Fruit fly (Drosophila melanogaster): ENCODE data around the gene PICK1.

Gene PICK1

DNA sequence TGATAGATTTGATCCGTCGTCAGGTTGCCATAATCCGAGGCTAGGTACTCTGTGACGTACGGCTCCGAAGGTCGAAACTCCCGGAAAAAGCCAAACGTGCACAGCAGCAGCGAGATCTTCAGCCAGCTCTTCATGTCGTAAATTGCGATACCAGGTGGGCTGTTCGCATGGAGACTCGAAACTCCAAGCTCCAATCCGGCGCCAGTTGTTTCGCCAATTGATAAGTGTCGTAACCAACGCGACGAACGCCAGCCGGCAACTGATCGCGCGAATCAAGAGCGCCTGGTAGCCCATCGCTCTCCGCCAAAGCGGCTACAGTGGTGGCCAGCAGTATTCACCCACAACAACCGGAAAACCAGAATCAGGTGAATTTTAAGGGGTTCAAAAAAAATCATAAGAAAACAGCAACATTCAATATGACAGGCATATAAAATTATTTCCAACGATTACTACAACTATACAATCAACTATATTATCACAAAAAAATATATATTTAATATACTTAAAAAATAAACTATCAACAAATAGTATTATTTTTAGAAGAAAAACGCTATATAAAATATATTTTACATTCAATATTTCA is 5.6 kb downstream of the PICK1 start, which contains the start of gene CG17036 (continued):
- TF ChIP-seq kni (GFP tag; optimal IDR thresholded peaks at IDR 0.05) = no peak
- TF ChIP-seq Vsx1 (GFP tag; optimal IDR thresholded peaks at IDR 0.05) = no peak
- peak; percentile 42 for TF ChIP-seq CG18262 (tag; optimal IDR thresholded peaks at IDR 0.05)
- TF ChIP-seq D19A (tag; optimal IDR thresholded peaks at IDR 0.05) = peak; percentile 1
- TF ChIP-seq CG34376 (GFP tag; optimal IDR thresholded peaks at IDR 0.05) = peak; percentile 30
- no peak for TF ChIP-seq CG33213 (GFP tag; optimal IDR thresholded peaks at IDR 0.05)
- peak; percentile 2 for TF ChIP-seq Hr3 (GFP tag; optimal IDR thresholded peaks at IDR 0.05)
- no peak for TF ChIP-seq yki (optimal IDR thresholded peaks at IDR 0.05)
- no peak for TF ChIP-seq Atf6 (GFP tag; IDR thresholded peaks at IDR 0.05)
- no peak for TF ChIP-seq CG7987 (GFP tag; optimal IDR thresholded peaks at IDR 0.05)
- TF ChIP-seq CG15479 (GFP tag; optimal IDR thresholded peaks at IDR 0.05) = no peak
- TF ChIP-seq sim (GFP tag; IDR thresholded peaks at IDR 0.05) = no peak
- peak; percentile 16 for TF ChIP-seq nom (GFP tag; optimal IDR thresholded peaks at IDR 0.05)
- TF ChIP-seq CG1602 (GFP tag; optimal IDR thresholded peaks at IDR 0.05) = no peak
- no peak for TF ChIP-seq CG11504 (tag; optimal IDR thresholded peaks at IDR 0.05)
- no peak for TF ChIP-seq exex (tag; optimal IDR thresholded peaks at IDR 0.05)
- TF ChIP-seq corto (GFP tag; optimal IDR thresholded peaks at IDR 0.05) = no peak
- no peak; the same call in 1 of the 2 replicates for TF ChIP-seq MBD-R2 (GFP tag; IDR thresholded peaks at IDR 0.05)
- peak; percentile 43 for TF ChIP-seq CG31441 (GFP tag; IDR thresholded peaks at IDR 0.05)
- no peak for TF ChIP-seq dati (GFP tag; IDR thresholded peaks at IDR 0.05)
- TF ChIP-seq CG7556 (GFP tag; optimal IDR thresholded peaks at IDR 0.05) = peak; percentile 39
- peak; percentile 62; the same call in 1 of the 2 replicates for TF ChIP-seq CG32532 (GFP tag; IDR thresholded peaks at IDR 0.05)
- TF ChIP-seq ash1 (GFP tag; optimal IDR thresholded peaks at IDR 0.05) = no peak
- 0 out of 3 replicates have a peak, but pooled peaks have one; percentile 29 for TF ChIP-seq zfh1 (GFP tag; IDR thresholded peaks at IDR 0.05)
- peak; percentile 5 for TF ChIP-seq CG12155 (GFP tag; optimal IDR thresholded peaks at IDR 0.05)
- TF ChIP-seq dan (GFP tag; IDR thresholded peaks at IDR 0.05) = no peak
- peak; percentile 52 for TF ChIP-seq CG3281 (GFP tag; optimal IDR thresholded peaks at IDR 0.05)
- no peak for TF ChIP-seq CG12071 (GFP tag; optimal IDR thresholded peaks at IDR 0.05)
- TF ChIP-seq Hr51 (GFP tag; optimal IDR thresholded peaks at IDR 0.05) = no peak
- TF ChIP-seq lab (GFP tag; optimal IDR thresholded peaks at IDR 0.05) = peak; percentile 47
- peak; percentile 45 for TF ChIP-seq CG12659 (GFP tag; optimal IDR thresholded peaks at IDR 0.05)
- no peak for TF ChIP-seq pita (GFP tag; optimal IDR thresholded peaks at IDR 0.05)
- TF ChIP-seq CG4282 (GFP tag; optimal IDR thresholded peaks at IDR 0.05) = no peak
- no peak for TF ChIP-seq bigmax (GFP tag; optimal IDR thresholded peaks at IDR 0.05)
- no peak for TF ChIP-seq disco-r (GFP tag; optimal IDR thresholded peaks at IDR 0.05)
- TF ChIP-seq odd (GFP tag; optimal IDR thresholded peaks at IDR 0.05) = no peak
- no peak for TF ChIP-seq CG18476 (GFP tag; optimal IDR thresholded peaks at IDR 0.05)
- no peak for TF ChIP-seq z (GFP tag; IDR thresholded peaks at IDR 0.05)
- TF ChIP-seq hb (GFP tag; IDR thresholded peaks at IDR 0.05; ENCODE audit: partially characterized antibody) = no peak
- no peak for TF ChIP-seq knrl (GFP tag; IDR thresholded peaks at IDR 0.05; ENCODE audit: partially characterized antibody)
- 0 out of 2 replicates have a peak, but pooled peaks have one; percentile 8 for TF ChIP-seq Rx (GFP tag; IDR thresholded peaks at IDR 0.05)
- no peak for TF ChIP-seq toy (GFP tag; IDR thresholded peaks at IDR 0.05)
- TF ChIP-seq Abd-B (GFP tag; optimal IDR thresholded peaks at IDR 0.05) = no peak
- TF ChIP-seq CG4617 (GFP tag; optimal IDR thresholded peaks at IDR 0.05; ENCODE audit: borderline replicate concordance) = no peak
- TF ChIP-seq Ada2b (GFP tag; IDR thresholded peaks at IDR 0.05) = peak; percentile 20; the same call in 1 of the 2 replicates
- TF ChIP-seq Dad (GFP tag; optimal IDR thresholded peaks at IDR 0.05) = no peak
- no peak for TF ChIP-seq sd (tag; optimal IDR thresholded peaks at IDR 0.05)
- peak; percentile 4 for TF ChIP-seq CG10267 (tag; optimal IDR thresholded peaks at IDR 0.05)
- TF ChIP-seq wdn (GFP tag; IDR thresholded peaks at IDR 0.05) = 0 out of 2 replicates have a peak, but pooled peaks have one; percentile 6
- TF ChIP-seq emc (GFP tag; optimal IDR thresholded peaks at IDR 0.05) = no peak
